Worm (Caenorhabditis elegans) whole organism, L2 larva: ENCODE measurements around the gene F28H6.7.

Experiments used
- F13H6.1 ChIP-seq: sonication (generic microtip); optimal IDR thresholded peaks from 2 replicates; lab custom pipeline; 2016; ENCODE audit warnings: missing genetic modification characterization, missing compliant biosample characterization
- R02D3.7 ChIP-seq: fragments of 150-350 bp; optimal IDR thresholded peaks from 2 replicates; lab custom pipeline; 2014; ENCODE audit warnings: missing biosample characterization, missing genetic modification characterization
- Y55F3AM.14 ChIP-seq: fragments of 200-800 bp; sonication (Bioruptor generic); optimal IDR thresholded peaks from 2 replicates; lab custom pipeline; 2018; ENCODE audit warnings: mild to moderate bottlenecking, missing genetic modification characterization, missing compliant biosample characterization
- alr-1 ChIP-seq: fragments of 150-350 bp; optimal IDR thresholded peaks from 2 replicates; lab custom pipeline; 2014; ENCODE audit warnings: missing biosample characterization, missing genetic modification characterization
- crh-2 ChIP-seq: sonication (generic microtip); optimal IDR thresholded peaks from 2 replicates; lab custom pipeline; 2017; ENCODE audit warnings: missing biosample characterization, missing genetic modification characterization
- egl-27 ChIP-seq: sonication (generic microtip); optimal IDR thresholded peaks from 3 replicates; lab custom pipeline; 2017; ENCODE audit warnings: missing biosample characterization, missing genetic modification reagents, missing genetic modification characterization
- elt-1 ChIP-seq: fragments of 150-350 bp; optimal IDR thresholded peaks from 2 replicates; lab custom pipeline; 2014; ENCODE audit warnings: missing biosample characterization, missing genetic modification characterization
- elt-3 ChIP-seq: sonication (generic microtip); optimal IDR thresholded peaks from 2 replicates; lab custom pipeline; 2017; ENCODE audit warnings: missing biosample characterization, missing genetic modification characterization
- fos-1 ChIP-seq: fragments of 150-350 bp; optimal IDR thresholded peaks from 2 replicates; lab custom pipeline; 2014; ENCODE audit warnings: missing biosample characterization, missing genetic modification characterization
- gmeb-1 ChIP-seq: fragments of 150-350 bp; optimal IDR thresholded peaks from 2 replicates; lab custom pipeline; 2014; ENCODE audit warnings: missing biosample characterization, missing genetic modification characterization
- lin-11 ChIP-seq: fragments of 150-350 bp; sonication (generic microtip); optimal IDR thresholded peaks from 2 replicates; lab custom pipeline; 2014; ENCODE audit warnings: missing biosample characterization, missing genetic modification characterization, inconsistent platforms, mixed read lengths
- lin-13 ChIP-seq: fragments of 150-350 bp; optimal IDR thresholded peaks from 2 replicates; lab custom pipeline; 2014; ENCODE audit warnings: missing biosample characterization, missing genetic modification reagents, missing genetic modification characterization
- lin-39 ChIP-seq: fragments of 150-350 bp; optimal IDR thresholded peaks from 2 replicates; lab custom pipeline; 2014; ENCODE audit warnings: missing biosample characterization, missing genetic modification reagents, missing genetic modification characterization
- lsy-2 ChIP-seq, 2 experiments: fragments of 150-350 bp in 1 of 2; sonication (generic microtip) in 1 of 2; optimal IDR thresholded peaks; 2 replicates each; lab custom pipeline; 2014 to 2017; ENCODE audit warnings: missing biosample characterization in 2 of 2, missing genetic modification characterization in 2 of 2
- mab-5 ChIP-seq: fragments of 150-350 bp; optimal IDR thresholded peaks from 2 replicates; lab custom pipeline; 2014; ENCODE audit warnings: missing biosample characterization, missing genetic modification characterization
- mbf-1 ChIP-seq: sonication (generic microtip); optimal IDR thresholded peaks from 2 replicates; lab custom pipeline; 2017; ENCODE audit warnings: missing biosample characterization, missing genetic modification characterization
- mdl-1 ChIP-seq, 2 experiments: fragments of 150-350 bp in 1 of 2; sonication (generic microtip) in 1 of 2; optimal IDR thresholded peaks; 2 replicates each; lab custom pipeline; 2017; ENCODE audit warnings: missing biosample characterization in 2 of 2, missing genetic modification characterization in 2 of 2
- nhr-10 ChIP-seq: sonication (generic microtip); optimal IDR thresholded peaks from 2 replicates; lab custom pipeline; 2017; ENCODE audit warnings: missing biosample characterization, missing genetic modification characterization
- nhr-11 ChIP-seq: fragments of 150-350 bp; optimal IDR thresholded peaks from 2 replicates; lab custom pipeline; 2014; ENCODE audit warnings: missing biosample characterization, missing genetic modification characterization
- nhr-12 ChIP-seq: fragments of 150-350 bp; optimal IDR thresholded peaks from 2 replicates; lab custom pipeline; 2014; ENCODE audit warnings: missing biosample characterization, missing genetic modification characterization
- nhr-129 ChIP-seq: fragments of 150-350 bp; optimal IDR thresholded peaks from 2 replicates; lab custom pipeline; 2014; ENCODE audit warnings: missing biosample characterization, missing genetic modification characterization
- nhr-21 ChIP-seq: fragments of 150-350 bp; optimal IDR thresholded peaks from 2 replicates; lab custom pipeline; 2014; ENCODE audit warnings: missing biosample characterization, missing genetic modification characterization
- nhr-237 ChIP-seq: fragments of 150-350 bp; optimal IDR thresholded peaks from 2 replicates; lab custom pipeline; 2014; ENCODE audit warnings: missing biosample characterization, missing genetic modification characterization
- nhr-25 ChIP-seq: fragments of 150-350 bp; sonication (generic microtip); optimal IDR thresholded peaks from 3 replicates; lab custom pipeline; 2014; ENCODE audit warnings: missing biosample characterization, missing genetic modification characterization
- nhr-6 ChIP-seq: fragments of 150-350 bp; optimal IDR thresholded peaks from 2 replicates; lab custom pipeline; 2014; ENCODE audit warnings: missing biosample characterization, missing genetic modification characterization
- peb-1 ChIP-seq: fragments of 150-350 bp; optimal IDR thresholded peaks from 2 replicates; lab custom pipeline; 2014; ENCODE audit warnings: missing biosample characterization, missing genetic modification characterization
- sem-4 ChIP-seq: fragments of 150-350 bp; optimal IDR thresholded peaks from 2 replicates; lab custom pipeline; 2014; ENCODE audit warnings: missing biosample characterization, missing genetic modification reagents, missing genetic modification characterization
- skn-1 ChIP-seq: sonication (generic microtip); optimal IDR thresholded peaks from 2 replicates; lab custom pipeline; 2017; ENCODE audit warnings: missing biosample characterization, missing genetic modification characterization
- sma-3 ChIP-seq: sonication (generic microtip); optimal IDR thresholded peaks from 2 replicates; lab custom pipeline; 2016; ENCODE audit warnings: missing genetic modification reagents, missing genetic modification characterization, missing compliant biosample characterization
- sma-9 ChIP-seq, 2 experiments: fragments of 150-350 bp in 1 of 2; sonication (generic microtip) in 1 of 2; optimal IDR thresholded peaks; 2 replicates each; lab custom pipeline; 2014 to 2016; ENCODE audit warnings: missing genetic modification characterization in 2 of 2, mild to moderate bottlenecking in 1 of 2, missing biosample characterization in 1 of 2, missing compliant biosample characterization in 1 of 2, missing genetic modification reagents in 1 of 2, moderate library complexity in 1 of 2
- snpc-4 ChIP-seq: fragments of 150-350 bp; optimal IDR thresholded peaks from 2 replicates; lab custom pipeline; 2014; ENCODE audit warnings: missing biosample characterization, missing genetic modification characterization
- unc-55 ChIP-seq: fragments of 150-350 bp; sonication (generic microtip); optimal IDR thresholded peaks from 3 replicates; lab custom pipeline; 2014; ENCODE audit warnings: missing biosample characterization, missing genetic modification reagents, missing genetic modification characterization
- unc-62 ChIP-seq: fragments of 150-350 bp; optimal IDR thresholded peaks from 2 replicates; lab custom pipeline; 2014; ENCODE audit warnings: missing biosample characterization, missing genetic modification reagents, missing genetic modification characterization
- zag-1 ChIP-seq: fragments of 150-350 bp; optimal IDR thresholded peaks from 2 replicates; lab custom pipeline; 2014; ENCODE audit warnings: missing biosample characterization, missing genetic modification characterization
- ztf-4 ChIP-seq: fragments of 150-350 bp; optimal IDR thresholded peaks from 2 replicates; lab custom pipeline; 2014; ENCODE audit warnings: missing biosample characterization, missing genetic modification characterization

The F28H6.7 gene

ce11 chrX:14101986-14102385 lies 13.9 kb upstream of the F28H6.7 start, which contains the start of gene F16B12.6 (continued):
- TF ChIP-seq nhr-12 (no peak), R02D3.7 (tag; lab: Kevin White, UChicago) (no peak), nhr-6 (tag; lab: Kevin White, UChicago) (no peak), nhr-237 (tag; lab: Kevin White, UChicago) (no peak), mbf-1 (tag; lab: Kevin White, UChicago) (no peak), sma-3 (peak; percentile 67)

DNA sequence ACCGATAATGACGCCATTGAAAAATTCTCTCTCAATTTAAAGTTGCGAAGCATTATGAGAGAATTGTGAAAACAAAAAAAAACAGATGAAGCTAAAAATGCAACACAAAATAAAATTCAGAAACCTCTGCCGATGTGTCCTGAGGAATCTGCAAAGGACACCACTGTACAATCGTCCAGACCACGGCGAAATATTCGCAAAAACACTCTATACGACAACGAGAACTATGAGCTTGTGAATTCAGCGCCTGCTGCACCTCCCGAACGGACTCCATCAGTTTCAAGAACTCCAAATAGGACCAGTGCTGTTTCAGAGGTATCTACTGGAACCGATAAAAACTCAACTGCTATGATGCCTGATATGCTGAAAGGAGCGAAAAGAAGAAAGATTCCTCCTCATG lies 13.4 kb upstream of the F28H6.7 start:
- TF ChIP-seq nhr-25 (tag; lab: Kevin White, UChicago): no peak
- TF ChIP-seq mbf-1 (tag; lab: Kevin White, UChicago): no peak
- no peak for TF ChIP-seq nhr-6 (tag; lab: Kevin White, UChicago)
- TF ChIP-seq lin-39 (tag; lab: Kevin White, UChicago): no peak
- no peak for TF ChIP-seq Y55F3AM.14 (GFP tag; lab: Kevin White, UChicago)
- TF ChIP-seq lin-11 (tag; lab: Kevin White, UChicago): no peak
- no peak for TF ChIP-seq F13H6.1 (tag; lab: Kevin White, UChicago)
- no peak for TF ChIP-seq crh-2
- no peak for TF ChIP-seq gmeb-1 (tag; lab: Kevin White, UChicago)

DNA sequence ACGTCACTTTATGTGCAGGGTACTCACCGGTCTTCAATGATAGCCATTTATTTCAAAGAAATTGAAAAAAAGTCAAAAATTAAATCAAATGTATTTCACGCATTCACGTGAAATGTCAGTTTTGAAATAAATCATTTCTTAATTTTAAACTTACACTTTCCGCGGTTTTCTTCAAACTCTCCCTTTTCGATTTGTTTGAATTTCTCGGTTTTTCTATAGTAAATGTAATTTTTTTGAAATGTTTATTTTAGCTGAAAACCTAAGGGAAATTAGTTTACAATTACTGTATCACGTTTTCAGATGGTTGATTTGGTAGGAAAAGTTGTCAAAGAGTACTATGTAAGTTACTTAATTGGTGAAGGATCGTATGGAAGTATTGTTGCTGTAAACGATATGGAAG lies 7.7 kb upstream of the F28H6.7 start, which contains the start of gene F16B12.7:
Gene F16B12.7, plus strand, starts transcription at position 301 of the 400 bp plus-strand sequence.
- TF ChIP-seq nhr-11 (tag; lab: Kevin White, UChicago) (no peak), nhr-10 (no peak), skn-1 (tag; lab: Kevin White, UChicago) (no peak), lin-39 (tag; lab: Kevin White, UChicago) (no peak), zag-1 (no peak), snpc-4 (no peak), elt-1 (tag; lab: Kevin White, UChicago) (no peak), Y55F3AM.14 (GFP tag; lab: Kevin White, UChicago) (no peak), crh-2 (no peak), unc-55 (no peak), sem-4 (no peak), fos-1 (tag; lab: Kevin White, UChicago) (no peak), nhr-129 (tag; lab: Kevin White, UChicago) (no peak), elt-3 (tag; lab: Kevin White, UChicago) (no peak), nhr-237 (tag; lab: Kevin White, UChicago) (no peak), lin-13 (GFP tag; lab: Kevin White, UChicago) (no peak), mdl-1 (tag; optimal IDR thresholded peaks at IDR 0.05; lab: Kevin White, UChicago) (no peak), peb-1 (tag; lab: Kevin White, UChicago) (no peak)

- TF ChIP-seq nhr-21 (tag; lab: Kevin White, UChicago) (no peak), lin-11 (tag; lab: Kevin White, UChicago) (no peak), alr-1 (tag; lab: Kevin White, UChicago) (no peak), nhr-11 (tag; lab: Kevin White, UChicago) (no peak), ztf-4 (tag; lab: Kevin White, UChicago) (no peak), mab-5 (tag; lab: Kevin White, UChicago) (no peak), sma-3 (no peak), elt-1 (tag; lab: Kevin White, UChicago) (no peak), egl-27 (no peak), nhr-25 (tag; lab: Kevin White, UChicago) (no peak), gmeb-1 (tag; lab: Kevin White, UChicago) (no peak), sem-4 (no peak)
These were observed 2.6 kb upstream of the F28H6.7 start, which contains the start of gene nhr-281 for ce11 chrX:14113347-14113746. TSS of gene nhr-281 (minus strand) at chrX:14113447.

DNA sequence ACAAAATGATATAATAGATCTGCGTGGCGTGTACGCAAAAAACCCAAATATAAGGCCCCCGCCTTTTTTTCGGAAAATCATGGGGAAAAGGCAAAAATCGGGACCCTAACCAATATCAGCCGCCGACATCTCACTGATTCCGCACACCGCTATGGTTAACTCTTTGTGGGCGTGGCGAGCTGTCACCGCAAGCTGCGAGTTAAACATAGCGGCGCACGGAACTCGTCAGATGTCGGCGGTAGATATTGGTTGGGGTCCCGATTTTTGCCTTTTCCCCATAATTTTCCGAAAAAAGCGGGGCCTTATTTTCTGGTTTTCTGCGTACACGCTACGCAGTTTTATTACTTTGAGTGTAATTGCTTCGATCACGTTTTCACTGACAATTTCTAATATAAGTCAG lies 2.9 kb downstream of the F28H6.7 start:
- TF ChIP-seq nhr-25 (tag; lab: Kevin White, UChicago): no peak
- TF ChIP-seq lsy-2 (tag; optimal IDR thresholded peaks at IDR 0.05; lab: Kevin White, UChicago): no peak
- no peak for TF ChIP-seq sma-9 (GFP tag; optimal IDR thresholded peaks at IDR 0.05; lab: Kevin White, UChicago)
- no peak for TF ChIP-seq sma-9 (tag; optimal IDR thresholded peaks at IDR 0.05; lab: Kevin White, UChicago)
- no peak for TF ChIP-seq nhr-12
- TF ChIP-seq mab-5 (tag; lab: Kevin White, UChicago): no peak
- no peak for TF ChIP-seq unc-62 (GFP tag; lab: Kevin White, UChicago)
- TF ChIP-seq gmeb-1 (tag; lab: Kevin White, UChicago): no peak
- no peak for TF ChIP-seq peb-1 (tag; lab: Kevin White, UChicago)
- no peak for TF ChIP-seq nhr-21 (tag; lab: Kevin White, UChicago)
- TF ChIP-seq, all 48 proteins: peak for 0
